Fruit fly (Drosophila melanogaster) whole organism, embryonic: ENCODE results near the gene T48.
A peak's percentile ranks its signal among the peaks of the same experiment; 100 is the strongest.

Experiments used
- Asciz ChIP-seq: fragments of 200-800 bp; sonication (Bioruptor generic); optimal IDR thresholded peaks from 2 replicates; lab custom pipeline; 2017; ENCODE audit warnings: missing biosample characterization, mild to moderate bottlenecking, missing genetic modification characterization, missing genetic modification reagents
- B-H2 ChIP-seq: fragments of 200-800 bp; sonication (Bioruptor generic); optimal IDR thresholded peaks from 2 replicates; lab custom pipeline; 2018; ENCODE audit warnings: missing biosample characterization, mild to moderate bottlenecking, missing genetic modification characterization
- BEAF-32 ChIP-seq: fragments of 200-800 bp; sonication (Bioruptor generic); optimal IDR thresholded peaks from 3 replicates; lab custom pipeline; 2017; ENCODE audit warnings: missing biosample characterization, missing genetic modification characterization, mild to moderate bottlenecking, moderate library complexity, missing genetic modification reagents
- Bdp1 ChIP-seq: fragments of 200-800 bp; sonication (Bioruptor generic); optimal IDR thresholded peaks from 3 replicates; lab custom pipeline; 2016; ENCODE audit warnings: missing biosample characterization, missing genetic modification characterization
- CG10147 ChIP-seq: fragments of 200-800 bp; sonication (Bioruptor generic); optimal IDR thresholded peaks from 2 replicates; lab custom pipeline; 2019; ENCODE audit warnings: missing biosample characterization, mild to moderate bottlenecking, missing genetic modification characterization, moderate library complexity
- CG10267 ChIP-seq: fragments of 200-800 bp; sonication (Bioruptor generic); optimal IDR thresholded peaks from 2 replicates; lab custom pipeline; 2018; ENCODE audit warnings: missing biosample characterization, mild to moderate bottlenecking, missing genetic modification characterization, moderate library complexity
- CG10654 ChIP-seq: fragments of 200-800 bp; sonication (Bioruptor generic); optimal IDR thresholded peaks from 2 replicates; lab custom pipeline; 2016; ENCODE audit warnings: missing biosample characterization, missing genetic modification characterization
- CG11093 ChIP-seq: fragments of 200-800 bp; sonication (Bioruptor generic); IDR thresholded peaks from 3 replicates; pipeline ENCODE4 v1.3.6; 2022; ENCODE audit warnings: missing biosample characterization, missing genetic modification characterization
- CG13424 ChIP-seq: fragments of 200-800 bp; sonication (Bioruptor generic); optimal IDR thresholded peaks from 2 replicates; lab custom pipeline; 2019; ENCODE audit warnings: missing biosample characterization, mild to moderate bottlenecking, missing genetic modification characterization, moderate library complexity
- CG13894 ChIP-seq: fragments of 200-800 bp; sonication (Bioruptor generic); optimal IDR thresholded peaks from 3 replicates; lab custom pipeline; 2018; ENCODE audit warnings: missing biosample characterization, mild to moderate bottlenecking, missing genetic modification characterization, moderate library complexity
- CG14710 ChIP-seq: fragments of 200-800 bp; sonication (Bioruptor generic); optimal IDR thresholded peaks from 3 replicates; lab custom pipeline; 2019; ENCODE audit warnings: missing biosample characterization, mild to moderate bottlenecking, missing genetic modification characterization, moderate library complexity
- CG15514 ChIP-seq: fragments of 200-800 bp; sonication (Bioruptor generic); optimal IDR thresholded peaks from 3 replicates; lab custom pipeline; 2017; ENCODE audit warnings: missing biosample characterization, missing genetic modification characterization, mild to moderate bottlenecking, moderate library complexity, missing genetic modification reagents
- CG17361 ChIP-seq: fragments of 200-800 bp; sonication (Bioruptor generic); IDR thresholded peaks from 3 replicates; pipeline ENCODE4 v1.3.6; 2022; ENCODE audit warnings: missing biosample characterization, missing genetic modification characterization
- CG18262 ChIP-seq: fragments of 200-800 bp; optimal IDR thresholded peaks from 3 replicates; lab custom pipeline; 2019; ENCODE audit warnings: missing biosample characterization, mild to moderate bottlenecking, missing genetic modification characterization, moderate library complexity
- CG2120 ChIP-seq: fragments of 200-800 bp; sonication (Bioruptor generic); optimal IDR thresholded peaks from 3 replicates; lab custom pipeline; 2016; ENCODE audit warnings: missing biosample characterization, missing genetic modification characterization
- CG2712 ChIP-seq: fragments of 200-800 bp; optimal IDR thresholded peaks from 3 replicates; lab custom pipeline; 2019; ENCODE audit warnings: missing biosample characterization, mild to moderate bottlenecking, missing genetic modification characterization, moderate library complexity
- CG30403 ChIP-seq: fragments of 200-800 bp; sonication (Bioruptor generic); optimal IDR thresholded peaks from 3 replicates; lab custom pipeline; 2016; ENCODE audit warnings: missing biosample characterization, missing genetic modification characterization
- CG4424 ChIP-seq: fragments of 200-800 bp; sonication (Bioruptor generic); optimal IDR thresholded peaks from 3 replicates; lab custom pipeline; 2016; ENCODE audit warnings: missing biosample characterization, missing genetic modification characterization
- CG7987 ChIP-seq: fragments of 200-800 bp; sonication (Bioruptor generic); optimal IDR thresholded peaks from 2 replicates; lab custom pipeline; 2018; ENCODE audit warnings: missing biosample characterization, mild to moderate bottlenecking, missing genetic modification characterization, moderate library complexity
- CG9797 ChIP-seq: fragments of 200-800 bp; sonication (Bioruptor generic); optimal IDR thresholded peaks from 3 replicates; lab custom pipeline; 2018; ENCODE audit warnings: missing biosample characterization, mild to moderate bottlenecking, missing genetic modification characterization
- CHES-1-like ChIP-seq: fragments of 200-800 bp; sonication (Bioruptor generic); optimal IDR thresholded peaks from 2 replicates; lab custom pipeline; 2016; ENCODE audit warnings: missing biosample characterization, missing genetic modification characterization
- CoRest ChIP-seq: fragments of 200-800 bp; sonication (Bioruptor generic); optimal IDR thresholded peaks from 3 replicates; lab custom pipeline; 2018; ENCODE audit warnings: missing biosample characterization, mild to moderate bottlenecking, missing genetic modification characterization, moderate library complexity
- Dp ChIP-seq: fragments of 200-800 bp; sonication (Bioruptor generic); optimal IDR thresholded peaks from 2 replicates; lab custom pipeline; 2018; ENCODE audit warnings: missing biosample characterization, mild to moderate bottlenecking, missing genetic modification characterization, moderate library complexity
- E2f2 ChIP-seq: fragments of 200-800 bp; sonication (Bioruptor generic); IDR thresholded peaks from 2 replicates; pipeline ENCODE4 v1.3.6; 2022; ENCODE audit warnings: missing biosample characterization, missing genetic modification characterization
- Fer1 ChIP-seq: fragments of 200-800 bp; sonication (Bioruptor generic); optimal IDR thresholded peaks from 2 replicates; lab custom pipeline; 2017; ENCODE audit warnings: missing biosample characterization, mild to moderate bottlenecking, missing genetic modification characterization
- HmgZ ChIP-seq: fragments of 200-800 bp; sonication (Bioruptor generic); optimal IDR thresholded peaks from 2 replicates; lab custom pipeline; 2018; ENCODE audit warnings: missing biosample characterization, mild to moderate bottlenecking, missing genetic modification characterization
- MBD-R2 ChIP-seq: fragments of 200-800 bp; sonication (Bioruptor generic); IDR thresholded peaks from 2 replicates; pipeline ENCODE4 v1.3.6; 2022; ENCODE audit warnings: missing biosample characterization, missing genetic modification characterization
- MESR4 ChIP-seq: fragments of 200-800 bp; sonication (Bioruptor generic); optimal IDR thresholded peaks from 2 replicates; lab custom pipeline; 2018; ENCODE audit warnings: missing biosample characterization, mild to moderate bottlenecking, missing genetic modification characterization, moderate library complexity
- Max ChIP-seq: fragments of 200-800 bp; sonication (Bioruptor generic); optimal IDR thresholded peaks from 2 replicates; lab custom pipeline; 2016; ENCODE audit warnings: missing biosample characterization, mild to moderate bottlenecking, missing genetic modification characterization
- Mrtf ChIP-seq: fragments of 200-800 bp; sonication (Bioruptor generic); IDR thresholded peaks from 3 replicates; pipeline ENCODE4 v1.3.6; 2022; ENCODE audit warnings: missing biosample characterization, missing genetic modification characterization
- Myb ChIP-seq: fragments of 200-800 bp; sonication (Bioruptor generic); optimal IDR thresholded peaks from 2 replicates; lab custom pipeline; 2016; ENCODE audit warnings: missing biosample characterization, missing genetic modification characterization
- Spps ChIP-seq: fragments of 200-800 bp; sonication (Bioruptor generic); optimal IDR thresholded peaks from 2 replicates; lab custom pipeline; 2018; ENCODE audit warnings: missing biosample characterization, mild to moderate bottlenecking, missing genetic modification characterization
- Sry-δ ChIP-seq: fragments of 200-800 bp; sonication (Bioruptor generic); optimal IDR thresholded peaks from 2 replicates; lab custom pipeline; 2016; ENCODE audit warnings: missing biosample characterization, missing genetic modification characterization
- Xrp1 ChIP-seq: fragments of 200-800 bp; sonication (Bioruptor generic); IDR thresholded peaks from 2 replicates; pipeline ENCODE4 v1.3.6; 2022; ENCODE audit warnings: missing biosample characterization, missing genetic modification characterization
- aop ChIP-seq: fragments of 200-800 bp; sonication (Bioruptor generic); IDR thresholded peaks from 2 replicates; pipeline ENCODE4 v1.3.6; 2022; ENCODE audit warnings: missing biosample characterization, missing genetic modification characterization
- dpn ChIP-seq, 2 experiments: fragments of 200-800 bp; sonication (Bioruptor generic); optimal IDR thresholded peaks; 3 replicates each; lab custom pipeline; 2016; ENCODE audit warnings: missing biosample characterization in 2 of 2, missing genetic modification characterization in 2 of 2
- esg ChIP-seq: fragments of 200-800 bp; sonication (Bioruptor generic); conservative IDR thresholded peaks from 2 replicates; pipeline ENCODE4 v1.3.6; 2022; ENCODE audit warnings: missing biosample characterization, missing genetic modification characterization
- exex ChIP-seq: fragments of 200-800 bp; sonication (Bioruptor generic); optimal IDR thresholded peaks from 4 replicates; lab custom pipeline; 2018; ENCODE audit warnings: missing biosample characterization, mild to moderate bottlenecking, missing genetic modification characterization, moderate library complexity
- ftz-f1 ChIP-seq: fragments of 200-800 bp; sonication (Bioruptor generic); optimal IDR thresholded peaks from 2 replicates; lab custom pipeline; 2016; ENCODE audit warnings: missing biosample characterization, missing genetic modification characterization
- gfzf ChIP-seq: fragments of 200-800 bp; sonication (Bioruptor generic); optimal IDR thresholded peaks from 2 replicates; lab custom pipeline; 2016; ENCODE audit warnings: missing biosample characterization, mild to moderate bottlenecking, missing genetic modification characterization, moderate library complexity
- gsb-n ChIP-seq: fragments of 200-800 bp; sonication (Bioruptor generic); optimal IDR thresholded peaks from 3 replicates; lab custom pipeline; 2018; ENCODE audit warnings: missing biosample characterization, mild to moderate bottlenecking, missing genetic modification characterization
- hbn ChIP-seq: fragments of 200-800 bp; sonication (Bioruptor generic); IDR thresholded peaks from 2 replicates; pipeline ENCODE4 v1.3.6; 2022; ENCODE audit warnings: missing biosample characterization, missing genetic modification characterization; ENCODE audit not compliant: partially characterized antibody
- insv ChIP-seq, 2 experiments: fragments of 200-800 bp; sonication (Bioruptor generic); optimal IDR thresholded peaks; 3 replicates each; lab custom pipeline; 2016 to 2018; ENCODE audit warnings: missing biosample characterization in 2 of 2, missing genetic modification characterization in 2 of 2
- onecut ChIP-seq: fragments of 200-800 bp; sonication (Bioruptor generic); IDR thresholded peaks from 2 replicates; pipeline ENCODE4 v1.3.6; 2022; ENCODE audit warnings: missing biosample characterization, missing genetic modification characterization
- p53 ChIP-seq: fragments of 200-800 bp; sonication (Bioruptor generic); optimal IDR thresholded peaks from 2 replicates; lab custom pipeline; 2016; ENCODE audit warnings: missing biosample characterization, missing genetic modification characterization
- row ChIP-seq: fragments of 200-800 bp; sonication (Bioruptor generic); IDR thresholded peaks from 3 replicates; pipeline ENCODE4 v1.3.6; 2022; ENCODE audit warnings: missing biosample characterization, missing genetic modification characterization
- sug ChIP-seq: fragments of 200-800 bp; optimal IDR thresholded peaks from 2 replicates; lab custom pipeline; 2019; ENCODE audit warnings: missing biosample characterization, mild to moderate bottlenecking, missing genetic modification characterization, moderate library complexity
- zen ChIP-seq: fragments of 200-800 bp; sonication (Bioruptor generic); optimal IDR thresholded peaks from 3 replicates; lab custom pipeline; 2018; ENCODE audit warnings: missing biosample characterization, mild to moderate bottlenecking, missing genetic modification characterization, moderate library complexity

T48 gene

DNA sequence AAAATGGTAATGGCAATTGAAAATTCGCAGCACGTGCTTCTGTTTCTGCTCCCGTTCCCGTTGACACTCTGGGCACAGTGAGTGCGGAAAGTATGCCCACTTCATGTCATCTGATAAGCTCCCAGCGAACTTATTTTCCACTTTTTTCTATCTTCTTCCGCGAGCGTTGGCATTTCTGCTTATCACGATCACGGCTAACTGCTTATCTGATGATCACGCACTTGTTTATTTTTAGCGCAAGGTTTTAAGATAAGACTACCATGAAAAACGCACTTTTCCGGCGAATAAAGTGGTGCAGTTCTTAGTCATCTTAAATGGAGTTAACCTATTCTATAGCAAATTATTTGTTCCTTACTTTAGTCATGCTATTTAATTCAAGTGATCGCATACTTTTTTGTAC lies 55.9 kb downstream of the T48 start (continued):
- TF ChIP-seq gsb-n (tag; lab: Kevin White, UChicago), result no peak

DNA sequence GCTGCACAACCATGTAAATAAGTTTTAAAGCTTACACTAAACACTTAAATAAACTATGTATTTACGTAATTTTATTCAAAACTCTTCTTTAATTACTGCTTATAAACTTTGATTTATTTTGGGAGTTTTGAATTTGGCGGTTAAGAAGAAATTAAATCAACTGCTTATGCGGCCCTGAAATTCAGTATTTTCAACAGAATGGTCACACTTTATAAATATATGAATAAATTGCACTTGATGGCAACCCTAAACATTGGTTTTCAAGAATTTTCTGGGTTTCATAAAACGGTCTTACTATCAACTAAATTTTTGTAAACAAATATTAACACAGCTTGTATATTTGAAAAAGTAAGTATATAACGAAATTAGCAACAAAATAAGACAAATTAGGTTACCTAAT lies 63.7 kb downstream of the T48 start, which contains the start of gene CG14252:
TSS of gene CG14252 (plus strand) at position 302 of the 400 bp plus-strand sequence.
- peak; percentile 47 for TF ChIP-seq zen (tag; lab: Kevin White, UChicago)
- peak; percentile 55 for TF ChIP-seq CG13894
- peak; percentile 77 for TF ChIP-seq MBD-R2 (GFP tag; lab: Robert Waterston, UW)
- no peak for TF ChIP-seq CG11093 (GFP tag; lab: Robert Waterston, UW)
- peak; percentile 15 for TF ChIP-seq CG2120
- peak; percentile 24; the same call in 1 of the 2 replicates for TF ChIP-seq Xrp1 (GFP tag; lab: Robert Waterston, UW)
- TF ChIP-seq gsb-n (tag; lab: Kevin White, UChicago), result peak; percentile 9
- peak; percentile 27 for TF ChIP-seq sug (tag; lab: Kevin White, UChicago)
- TF ChIP-seq Asciz, result no peak
- peak; percentile 74 for TF ChIP-seq CG15514
- TF ChIP-seq CG14710 (tag; lab: Kevin White, UChicago), result peak; percentile 75
- peak; percentile 5 for TF ChIP-seq CG4424 (GFP tag; lab: Kevin White, UChicago)
- TF ChIP-seq Bdp1 (GFP tag; lab: Kevin White, UChicago), result peak; percentile 36
- peak; percentile 57 for TF ChIP-seq CG10267
- TF ChIP-seq B-H2 (GFP tag; lab: Kevin White, UChicago), result peak; percentile 52
- TF ChIP-seq HmgZ (tag; lab: Kevin White, UChicago), result peak; percentile 48
- peak; percentile 4 for TF ChIP-seq ftz-f1 (GFP tag; lab: Kevin White, UChicago)
- TF ChIP-seq Dp, result peak; percentile 96
- TF ChIP-seq exex (tag; lab: Kevin White, UChicago), result peak; percentile 50
- TF ChIP-seq CG10147 (GFP tag; lab: Kevin White, UChicago), result peak; percentile 53
- peak; percentile 97 for TF ChIP-seq gfzf
- TF ChIP-seq CoRest (tag; lab: Kevin White, UChicago), result peak; percentile 23
- TF ChIP-seq CG17361, result 0 out of 3 replicates have a peak, but pooled peaks have one; percentile 23
- TF ChIP-seq Sry-δ (GFP tag; lab: Kevin White, UChicago), result peak; percentile 39
- peak; percentile 38 for TF ChIP-seq CHES-1-like (GFP tag; lab: Kevin White, UChicago)
- TF ChIP-seq aop (GFP tag; lab: Robert Waterston, UW), result no peak
- peak; percentile 2 for TF ChIP-seq CG10654 (GFP tag; lab: Kevin White, UChicago)
- TF ChIP-seq p53 (GFP tag; lab: Kevin White, UChicago), result no peak
- TF ChIP-seq Mrtf (GFP tag; lab: Robert Waterston, UW), result no peak
- peak; percentile 99 for TF ChIP-seq E2f2 (GFP tag; lab: Robert Waterston, UW)
- peak in 1 of 2 experiments; percentile 16 for TF ChIP-seq dpn (GFP tag; optimal IDR thresholded peaks at IDR 0.05; lab: Kevin White, UChicago)
- peak; percentile 21 for TF ChIP-seq CG18262 (tag; lab: Kevin White, UChicago)
- peak; percentile 74 for TF ChIP-seq onecut (GFP tag; lab: Robert Waterston, UW)
- TF ChIP-seq Fer1 (GFP tag; lab: Kevin White, UChicago), result peak; percentile 43
- peak; percentile 82 for TF ChIP-seq CG9797 (GFP tag; lab: Kevin White, UChicago)
- TF ChIP-seq CG2712, result peak; percentile 57
- peak; percentile 17 for TF ChIP-seq Max (GFP tag; lab: Kevin White, UChicago)
- peak; percentile 33 for TF ChIP-seq MESR4 (GFP tag; lab: Kevin White, UChicago)
- no peak for TF ChIP-seq hbn (GFP tag; lab: Robert Waterston, UW)
- TF ChIP-seq CG13424 (tag; lab: Kevin White, UChicago), result peak; percentile 1
- peak; percentile 37; the same call in 1 of the 3 replicates for TF ChIP-seq row (GFP tag; lab: Robert Waterston, UW)
- TF ChIP-seq Spps (tag; lab: Kevin White, UChicago), result peak; percentile 22
- TF ChIP-seq insv (GFP tag; optimal IDR thresholded peaks at IDR 0.05; lab: Kevin White, UChicago), result peak in 1 of 2 experiments; percentile 6
- TF ChIP-seq CG7987 (GFP tag; lab: Kevin White, UChicago), result no peak
- peak; percentile 40 for TF ChIP-seq BEAF-32
- TF ChIP-seq CG30403, result peak; percentile 6
- no peak for TF ChIP-seq esg (GFP tag; lab: Robert Waterston, UW)
- TF ChIP-seq Myb (GFP tag; lab: Kevin White, UChicago), result peak; percentile 2
